Worm (Caenorhabditis elegans) whole organism, early embryonic: Measurements from ENCODE around the gene gck-1.

Experiments
- F13C5.2 ChIP-seq: sonication (generic microtip); optimal IDR thresholded peaks from 2 replicates; lab custom pipeline; 2017; ENCODE audit warnings: mild to moderate bottlenecking, missing genetic modification characterization, inconsistent platforms, missing compliant biosample characterization
- aly-1 ChIP-seq: sonication (generic microtip); optimal IDR thresholded peaks from 2 replicates; lab custom pipeline; 2016; ENCODE audit warnings: missing genetic modification characterization, missing compliant biosample characterization
- ama-1 ChIP-seq: fragments of 150-350 bp; optimal IDR thresholded peaks from 2 replicates; lab custom pipeline; 2014
- ceh-13 ChIP-seq: fragments of 200-800 bp; sonication (Bioruptor generic); optimal IDR thresholded peaks from 2 replicates; lab custom pipeline; 2018; ENCODE audit warnings: mild to moderate bottlenecking, missing genetic modification characterization, missing compliant biosample characterization
- ceh-36 ChIP-seq: sonication (generic microtip); optimal IDR thresholded peaks from 2 replicates; lab custom pipeline; 2016; ENCODE audit warnings: missing genetic modification characterization, inconsistent platforms, missing compliant biosample characterization
- flt-1 ChIP-seq: fragments of 200-800 bp; sonication (Bioruptor generic); IDR thresholded peaks from 2 replicates; pipeline ENCODE4 v1.3.6; 2022; ENCODE audit warnings: missing genetic modification characterization, missing compliant biosample characterization
- hmbx-1 ChIP-seq: sonication (generic microtip); optimal IDR thresholded peaks from 2 replicates; lab custom pipeline; 2016; ENCODE audit warnings: mild to moderate bottlenecking, missing genetic modification characterization, missing compliant biosample characterization
- scrt-1 ChIP-seq: fragments of 200-800 bp; sonication (Bioruptor generic); IDR thresholded peaks from 2 replicates; pipeline ENCODE4 v1.3.6; 2022; ENCODE audit warnings: missing genetic modification characterization, missing compliant biosample characterization
- tbx-37 ChIP-seq: fragments of 200-800 bp; sonication (Bioruptor generic); conservative IDR thresholded peaks from 2 replicates; pipeline ENCODE4 v1.3.6; 2022; ENCODE audit warnings: missing genetic modification reagents, missing genetic modification characterization, missing compliant biosample characterization
- tra-4 ChIP-seq: sonication (generic microtip); optimal IDR thresholded peaks from 2 replicates; lab custom pipeline; 2017; ENCODE audit warnings: missing genetic modification characterization, missing compliant biosample characterization

- TF ChIP-seq ceh-13 (GFP tag; lab: Kevin White, UChicago) (no peak), flt-1 (GFP tag; lab: Robert Waterston, UW) (no peak), aly-1 (tag; lab: Kevin White, UChicago) (no peak), F13C5.2 (tag; lab: Kevin White, UChicago) (no peak), ama-1 (lab: Kevin White, UChicago) (no peak), tra-4 (no peak), scrt-1 (no peak), tbx-37 (no peak), hmbx-1 (tag; lab: Kevin White, UChicago) (no peak), ceh-36 (tag; lab: Kevin White, UChicago) (no peak)
These were observed 57.6 kb downstream of the gck-1 start, which contains the start of gene srx-3 for ce11 chrV:9005243-9005642.
